Fruit fly (Drosophila melanogaster) Kc167 (cell line): ENCODE results near the gene Actn.

Experiments
- Myc ChIP-seq: fragments of >200 bp; optimal IDR thresholded peaks from 2 replicates; lab custom pipeline; 2017; ENCODE audit warnings: missing external identifiers
- Sin3A ChIP-seq: fragments of >200 bp; optimal IDR thresholded peaks from 2 replicates; lab custom pipeline; 2018; ENCODE audit warnings: missing external identifiers
- h ChIP-seq: fragments of >200 bp; optimal IDR thresholded peaks from 3 replicates; lab custom pipeline; 2018; ENCODE audit warnings: missing external identifiers
- insv ChIP-seq: fragments of >200 bp; optimal IDR thresholded peaks from 3 replicates; lab custom pipeline; 2018; ENCODE audit warnings: missing external identifiers
- psq ChIP-seq: fragments of >200 bp; optimal IDR thresholded peaks from 2 replicates; lab custom pipeline; 2017; ENCODE audit warnings: missing external identifiers
- ttk ChIP-seq: sonication (Bioruptor generic); optimal IDR thresholded peaks from 2 replicates; lab custom pipeline; 2017; ENCODE audit warnings: missing external identifiers

DNA sequence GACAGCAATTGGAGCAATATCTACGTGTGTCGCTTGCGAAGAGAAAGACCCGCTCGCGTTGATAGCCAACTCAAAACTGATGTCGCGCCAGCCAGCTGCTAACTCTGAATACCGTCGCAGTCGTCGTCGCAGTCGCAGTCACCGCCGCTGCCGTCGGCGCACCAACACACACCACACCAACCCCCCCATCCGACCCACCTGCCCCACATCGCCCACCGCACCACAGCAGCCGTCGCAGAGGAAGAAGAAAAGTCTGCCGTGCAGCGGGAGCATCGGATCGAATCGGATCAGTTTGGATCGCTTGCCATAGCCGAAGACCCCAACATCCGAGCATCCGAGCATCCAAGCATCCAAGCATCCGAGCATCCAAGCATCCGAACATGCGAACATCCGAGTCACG lies 5.7 kb downstream of the Actn start:
- no peak for TF ChIP-seq h (lab: Kevin White, UChicago)
- no peak for TF ChIP-seq insv (lab: Kevin White, UChicago)
- TF ChIP-seq psq (lab: Kevin White, UChicago), result no peak
- no peak for TF ChIP-seq Sin3A (lab: Kevin White, UChicago)
- no peak for TF ChIP-seq ttk (lab: Kevin White, UChicago)
- TF ChIP-seq Myc (lab: Kevin White, UChicago), result no peak
